Worm (Caenorhabditis elegans) whole organism, L1 larva: ENCODE measurements around the gene deg-1.

Experiments used
- C16A3.4 ChIP-seq: fragments of 150-350 bp; optimal IDR thresholded peaks from 2 replicates; lab custom pipeline; 2014; ENCODE audit warnings: missing biosample characterization, missing genetic modification characterization
- Y116A8C.19 ChIP-seq: sonication (generic microtip); optimal IDR thresholded peaks from 2 replicates; lab custom pipeline; 2016; ENCODE audit warnings: missing compliant biosample characterization, missing genetic modification characterization, borderline replicate concordance
- aha-1 ChIP-seq: fragments of 150-350 bp; optimal IDR thresholded peaks from 2 replicates; lab custom pipeline; 2014; ENCODE audit warnings: missing biosample characterization, missing genetic modification characterization
- alr-1 ChIP-seq: fragments of 200-800 bp; sonication (Bioruptor generic); optimal IDR thresholded peaks from 2 replicates; lab custom pipeline; 2018; ENCODE audit warnings: borderline replicate concordance, mild to moderate bottlenecking, missing genetic modification characterization, missing compliant biosample characterization
- ama-1 ChIP-seq: fragments of 150-350 bp; optimal IDR thresholded peaks from 2 replicates; lab custom pipeline; 2014
- ceh-63 ChIP-seq: fragments of 200-800 bp; sonication (Bioruptor generic); optimal IDR thresholded peaks from 2 replicates; lab custom pipeline; 2018; ENCODE audit warnings: mild to moderate bottlenecking, missing genetic modification characterization, missing compliant biosample characterization
- ceh-88 ChIP-seq: fragments of 200-800 bp; sonication (Bioruptor generic); IDR thresholded peaks from 2 replicates; pipeline ENCODE4 v1.3.6; 2022; ENCODE audit warnings: missing genetic modification characterization, missing compliant biosample characterization
- ces-1 ChIP-seq: fragments of 150-350 bp; optimal IDR thresholded peaks from 2 replicates; lab custom pipeline; 2014; ENCODE audit warnings: missing biosample characterization, missing genetic modification reagents, missing genetic modification characterization
- dsc-1 ChIP-seq: sonication (generic microtip); optimal IDR thresholded peaks from 2 replicates; lab custom pipeline; 2016; ENCODE audit warnings: mild to moderate bottlenecking, missing genetic modification characterization, missing compliant biosample characterization
- efl-1 ChIP-seq, 4 experiments: fragments of 150-350 bp; optimal IDR thresholded peaks in 3 of 4; peaks in 1 of 4; 1 replicate in 1 of 4; 2 replicates in 3 of 4; lab custom pipeline; 2014; ENCODE audit warnings: missing biosample characterization in 2 of 4, missing genetic modification characterization in 2 of 4, missing genetic modification reagents in 2 of 4
- elt-2 ChIP-seq: sonication (generic microtip); optimal IDR thresholded peaks from 2 replicates; lab custom pipeline; 2016; ENCODE audit warnings: missing genetic modification characterization, mild to moderate bottlenecking, inconsistent platforms, missing compliant biosample characterization, missing genetic modification reagents
- fkh-4 ChIP-seq: sonication (generic microtip); optimal IDR thresholded peaks from 2 replicates; lab custom pipeline; 2016; ENCODE audit warnings: missing compliant biosample characterization, missing genetic modification characterization, borderline replicate concordance
- fos-1 ChIP-seq: fragments of 150-350 bp; optimal IDR thresholded peaks from 2 replicates; lab custom pipeline; 2014; ENCODE audit warnings: missing biosample characterization, missing genetic modification characterization
- grh-1 ChIP-seq: fragments of 200-800 bp; sonication (Bioruptor generic); IDR thresholded peaks from 2 replicates; pipeline ENCODE4 v1.3.6; 2022; ENCODE audit warnings: missing genetic modification reagents, missing genetic modification characterization, missing compliant biosample characterization
- isw-1 ChIP-seq: fragments of 200-800 bp; sonication (Bioruptor generic); IDR thresholded peaks from 2 replicates; pipeline ENCODE4 v1.3.6; 2022; ENCODE audit warnings: missing genetic modification characterization, missing compliant biosample characterization
- lin-14 ChIP-seq: fragments of 200-800 bp; sonication (Bioruptor generic); optimal IDR thresholded peaks from 2 replicates; lab custom pipeline; 2018; ENCODE audit warnings: mild to moderate bottlenecking, missing genetic modification characterization, moderate library complexity, missing compliant biosample characterization
- lin-35 ChIP-seq, 2 experiments: fragments of 150-350 bp; optimal IDR thresholded peaks; 2 replicates each; lab custom pipeline; 2014; ENCODE audit warnings: missing biosample characterization in 2 of 2, missing genetic modification characterization in 2 of 2, missing genetic modification reagents in 2 of 2
- lin-39 ChIP-seq: fragments of 150-350 bp; optimal IDR thresholded peaks from 2 replicates; lab custom pipeline; 2014; ENCODE audit warnings: missing biosample characterization, missing genetic modification reagents, missing genetic modification characterization
- lsy-2 ChIP-seq, 2 experiments: fragments of 150-350 bp; optimal IDR thresholded peaks; 2 replicates each; lab custom pipeline; 2014; ENCODE audit warnings: missing biosample characterization in 2 of 2, missing genetic modification characterization in 2 of 2
- mdl-1 ChIP-seq, 2 experiments: fragments of 150-350 bp; optimal IDR thresholded peaks; 2 replicates each; lab custom pipeline; 2014 to 2017; ENCODE audit warnings: missing biosample characterization in 2 of 2, missing genetic modification characterization in 2 of 2, inconsistent platforms in 1 of 2
- nhr-11 ChIP-seq: fragments of 150-350 bp; optimal IDR thresholded peaks from 2 replicates; lab custom pipeline; 2014; ENCODE audit warnings: missing biosample characterization, missing genetic modification characterization
- nhr-12 ChIP-seq: sonication (generic microtip); optimal IDR thresholded peaks from 2 replicates; lab custom pipeline; 2017; ENCODE audit warnings: missing biosample characterization, missing genetic modification characterization
- nhr-19 ChIP-seq: fragments of 200-800 bp; sonication (Bioruptor generic); conservative IDR thresholded peaks from 2 replicates; pipeline ENCODE4 v1.3.6; 2022; ENCODE audit warnings: missing genetic modification characterization, missing compliant biosample characterization
- nhr-20 ChIP-seq: sonication (generic microtip); optimal IDR thresholded peaks from 2 replicates; lab custom pipeline; 2016; ENCODE audit warnings: mild to moderate bottlenecking, missing genetic modification characterization, missing compliant biosample characterization
- nhr-28 ChIP-seq: fragments of 150-350 bp; optimal IDR thresholded peaks from 2 replicates; lab custom pipeline; 2014; ENCODE audit warnings: missing biosample characterization, missing genetic modification characterization
- nhr-71 ChIP-seq: sonication (generic microtip); optimal IDR thresholded peaks from 2 replicates; lab custom pipeline; 2016; ENCODE audit warnings: mild to moderate bottlenecking, missing genetic modification characterization, moderate library complexity, missing compliant biosample characterization
- nhr-84 ChIP-seq: sonication (generic microtip); optimal IDR thresholded peaks from 2 replicates; lab custom pipeline; 2017; ENCODE audit warnings: missing biosample characterization, missing genetic modification characterization
- nhr-90 ChIP-seq: sonication (generic microtip); optimal IDR thresholded peaks from 2 replicates; lab custom pipeline; 2016; ENCODE audit warnings: mild to moderate bottlenecking, missing genetic modification characterization, missing compliant biosample characterization; ENCODE audit not compliant: poor library complexity
- pqm-1 ChIP-seq: sonication (generic microtip); optimal IDR thresholded peaks from 3 replicates; lab custom pipeline; 2017; ENCODE audit warnings: missing biosample characterization, missing genetic modification characterization
- rnt-1 ChIP-seq: sonication (generic microtip); optimal IDR thresholded peaks from 2 replicates; lab custom pipeline; 2016; ENCODE audit warnings: mild to moderate bottlenecking, missing genetic modification characterization, moderate library complexity, missing compliant biosample characterization
- skn-1 ChIP-seq: fragments of 150-350 bp; optimal IDR thresholded peaks from 2 replicates; lab custom pipeline; 2014; ENCODE audit warnings: missing biosample characterization, missing genetic modification characterization
- snu-23 ChIP-seq: sonication (generic microtip); optimal IDR thresholded peaks from 2 replicates; lab custom pipeline; 2016; ENCODE audit warnings: missing genetic modification characterization, missing compliant biosample characterization
- sptf-1 ChIP-seq: fragments of 150-350 bp; optimal IDR thresholded peaks from 2 replicates; lab custom pipeline; 2014; ENCODE audit warnings: missing biosample characterization, missing genetic modification characterization
- tbx-2 ChIP-seq: sonication (generic microtip); optimal IDR thresholded peaks from 2 replicates; lab custom pipeline; 2016; ENCODE audit warnings: missing genetic modification characterization, missing compliant biosample characterization
- unc-130 ChIP-seq: fragments of 150-350 bp; optimal IDR thresholded peaks from 2 replicates; lab custom pipeline; 2017; ENCODE audit warnings: missing biosample characterization, missing genetic modification characterization, inconsistent platforms
- unc-62 ChIP-seq: fragments of 150-350 bp; optimal IDR thresholded peaks from 2 replicates; lab custom pipeline; 2014; ENCODE audit warnings: missing biosample characterization, missing genetic modification reagents, missing genetic modification characterization
- vab-15 ChIP-seq: sonication (generic microtip); optimal IDR thresholded peaks from 2 replicates; lab custom pipeline; 2017; ENCODE audit warnings: missing genotype, mild to moderate bottlenecking, missing genetic modification characterization, missing compliant biosample characterization
- ztf-11 ChIP-seq, 2 experiments: sonication (generic microtip); optimal IDR thresholded peaks; 2 replicates each; lab custom pipeline; 2016 to 2017; ENCODE audit warnings: missing genetic modification characterization in 2 of 2, missing biosample characterization in 1 of 2, missing compliant biosample characterization in 1 of 2

Gene deg-1

DNA sequence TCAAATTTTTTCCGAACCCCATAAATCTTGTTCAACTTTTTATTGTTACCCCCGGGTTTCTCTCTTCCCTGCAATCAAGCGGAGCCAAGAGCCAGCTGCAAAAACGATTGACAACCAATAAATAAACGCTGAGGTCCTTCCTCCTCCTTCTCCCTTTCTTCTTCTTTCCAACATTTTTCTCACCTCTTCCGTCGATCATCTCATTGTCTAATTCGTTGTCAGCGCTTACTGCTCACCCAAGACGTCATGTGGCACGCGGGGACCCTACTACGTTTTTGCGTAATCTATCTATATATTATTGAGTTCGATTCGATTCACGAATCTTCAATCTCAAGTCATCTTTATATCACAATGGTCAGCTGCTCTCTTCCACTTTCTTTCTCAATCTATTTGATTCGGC lies 37.4 kb upstream of the deg-1 start:
- TF ChIP-seq nhr-84 (tag; lab: Kevin White, UChicago): no peak
- TF ChIP-seq aha-1 (tag; lab: Kevin White, UChicago): no peak
- TF ChIP-seq snu-23 (GFP tag; lab: Kevin White, UChicago): peak; percentile 32
- TF ChIP-seq elt-2 (tag; lab: Kevin White, UChicago): no peak
- no peak for TF ChIP-seq unc-62
- no peak for TF ChIP-seq vab-15
- no peak for TF ChIP-seq fos-1
- peak in 1 of 2 experiments; percentile 41 for TF ChIP-seq lsy-2 (tag; optimal IDR thresholded peaks at IDR 0.05; lab: Kevin White, UChicago)
- TF ChIP-seq sptf-1 (tag; lab: Kevin White, UChicago): no peak
- TF ChIP-seq isw-1: no peak
- no peak for TF ChIP-seq ceh-88
- peak; percentile 78 for TF ChIP-seq nhr-71
- peak; percentile 78 for TF ChIP-seq lin-14 (GFP tag; lab: Kevin White, UChicago)
- no peak for TF ChIP-seq alr-1 (tag; lab: Kevin White, UChicago)
- TF ChIP-seq pqm-1: no peak
- TF ChIP-seq ztf-11 (tag; optimal IDR thresholded peaks at IDR 0.05; lab: Kevin White, UChicago): no peak
- no peak for TF ChIP-seq lin-35 (GFP tag; optimal IDR thresholded peaks at IDR 0.05; lab: Kevin White, UChicago)
- peak; percentile 17 for TF ChIP-seq dsc-1 (tag; lab: Kevin White, UChicago)
- no peak for TF ChIP-seq efl-1 (optimal IDR thresholded peaks at IDR 0.05; lab: Kevin White, UChicago)
- TF ChIP-seq efl-1 (GFP tag; optimal IDR thresholded peaks at IDR 0.05 in 1 of 2; lab: Kevin White, UChicago): no peak
- TF ChIP-seq ceh-63 (GFP tag; lab: Kevin White, UChicago): no peak
- no peak for TF ChIP-seq lin-39 (tag; lab: Kevin White, UChicago)
- no peak for TF ChIP-seq ces-1 (GFP tag; lab: Kevin White, UChicago)
- TF ChIP-seq mdl-1 (tag; optimal IDR thresholded peaks at IDR 0.05; lab: Kevin White, UChicago): peak in 1 of 2 experiments; percentile 25
- no peak for TF ChIP-seq nhr-90 (tag; lab: Kevin White, UChicago)
- TF ChIP-seq nhr-11: no peak
- no peak for TF ChIP-seq fkh-4 (tag; lab: Kevin White, UChicago)
- TF ChIP-seq nhr-20 (tag; lab: Kevin White, UChicago): peak; percentile 38
- TF ChIP-seq nhr-19: peak; percentile 52
- TF ChIP-seq skn-1 (tag; lab: Kevin White, UChicago): no peak
- peak; percentile 19 for TF ChIP-seq tbx-2 (tag; lab: Kevin White, UChicago)
- TF ChIP-seq rnt-1 (tag; lab: Kevin White, UChicago): peak; percentile 68
- no peak for TF ChIP-seq nhr-12 (tag; lab: Kevin White, UChicago)
- no peak for TF ChIP-seq ama-1 (lab: Kevin White, UChicago)
- TF ChIP-seq unc-130: peak; percentile 56
- TF ChIP-seq nhr-28 (tag; lab: Kevin White, UChicago): no peak

DNA sequence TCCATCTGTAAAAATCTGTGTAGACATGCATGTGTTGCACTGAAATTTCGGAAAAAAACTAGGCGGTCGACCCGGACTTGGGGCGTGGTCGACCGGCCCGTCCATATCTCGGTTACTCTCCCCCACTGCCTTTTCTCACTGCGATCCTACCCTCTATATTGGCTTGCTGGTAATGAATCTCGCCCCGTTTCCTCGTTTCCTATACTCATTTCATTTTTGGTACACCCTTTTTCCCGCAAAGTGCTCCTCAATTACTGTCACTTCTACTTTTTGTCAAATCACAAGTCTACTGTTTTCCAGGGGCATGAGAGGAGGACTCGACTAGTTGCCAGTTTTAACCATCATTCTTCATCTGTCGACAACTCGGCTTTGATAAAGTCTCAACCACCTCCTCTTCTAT lies 33.9 kb upstream of the deg-1 start, which contains the start of gene K09F5.6:
K09F5.6 (plus strand) TSS at position 301 of the 400 bp plus-strand sequence.
- TF ChIP-seq C16A3.4 (tag; lab: Kevin White, UChicago) (no peak), Y116A8C.19 (tag; lab: Kevin White, UChicago) (no peak), nhr-20 (tag; lab: Kevin White, UChicago) (no peak), ztf-11 (tag; optimal IDR thresholded peaks at IDR 0.05; lab: Kevin White, UChicago) (no peak), ces-1 (GFP tag; lab: Kevin White, UChicago) (no peak), grh-1 (GFP tag; lab: Robert Waterston, UW) (no peak)

DNA sequence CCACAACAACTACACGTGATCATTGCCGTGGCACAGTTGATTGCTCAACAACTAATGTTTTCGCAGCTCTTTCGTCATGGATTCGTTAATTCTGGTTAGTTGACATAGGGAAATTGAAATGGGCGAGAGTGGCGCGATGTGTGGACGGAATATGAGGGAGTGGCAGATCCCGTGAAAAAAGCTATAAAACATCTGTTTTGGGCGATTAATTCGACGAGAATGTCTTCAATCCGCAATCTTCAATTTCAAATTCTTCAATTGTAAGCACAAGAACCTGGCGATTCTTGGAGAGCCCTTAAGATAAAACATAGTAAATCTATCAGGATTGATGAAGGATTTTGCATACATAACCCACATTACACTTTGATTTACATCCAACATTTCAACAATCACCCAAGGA lies 32.3 kb upstream of the deg-1 start:
- TF ChIP-seq dsc-1 (tag; lab: Kevin White, UChicago): peak; percentile 77
- no peak for TF ChIP-seq alr-1 (tag; lab: Kevin White, UChicago)
- TF ChIP-seq, all 84 proteins: peak for 1
